Worm (Caenorhabditis elegans) whole organism, early embryonic: ENCODE measurements around the gene ZK1037.6.

ENCODE experiments used
- F13C5.2 ChIP-seq: sonication (generic microtip); optimal IDR thresholded peaks from 2 replicates; lab custom pipeline; 2017; ENCODE audit warnings: mild to moderate bottlenecking, missing genetic modification characterization, inconsistent platforms, missing compliant biosample characterization
- aly-1 ChIP-seq: sonication (generic microtip); optimal IDR thresholded peaks from 2 replicates; lab custom pipeline; 2016; ENCODE audit warnings: missing genetic modification characterization, missing compliant biosample characterization
- ama-1 ChIP-seq: fragments of 150-350 bp; optimal IDR thresholded peaks from 2 replicates; lab custom pipeline; 2014
- flt-1 ChIP-seq: fragments of 200-800 bp; sonication (Bioruptor generic); IDR thresholded peaks from 2 replicates; pipeline ENCODE4 v1.3.6; 2022; ENCODE audit warnings: missing genetic modification characterization, missing compliant biosample characterization
- hnd-1 ChIP-seq: sonication (generic microtip); optimal IDR thresholded peaks from 2 replicates; lab custom pipeline; 2016; ENCODE audit warnings: missing genetic modification characterization, missing compliant biosample characterization
- scrt-1 ChIP-seq: fragments of 200-800 bp; sonication (Bioruptor generic); IDR thresholded peaks from 2 replicates; pipeline ENCODE4 v1.3.6; 2022; ENCODE audit warnings: missing genetic modification characterization, missing compliant biosample characterization
- tbx-11 ChIP-seq: fragments of 200-800 bp; sonication (Bioruptor generic); IDR thresholded peaks from 2 replicates; pipeline ENCODE4 v1.3.6; 2022; ENCODE audit warnings: missing genetic modification characterization, missing compliant biosample characterization
- tbx-37 ChIP-seq: fragments of 200-800 bp; sonication (Bioruptor generic); conservative IDR thresholded peaks from 2 replicates; pipeline ENCODE4 v1.3.6; 2022; ENCODE audit warnings: missing genetic modification reagents, missing genetic modification characterization, missing compliant biosample characterization
- tra-4 ChIP-seq: sonication (generic microtip); optimal IDR thresholded peaks from 2 replicates; lab custom pipeline; 2017; ENCODE audit warnings: missing genetic modification characterization, missing compliant biosample characterization

DNA sequence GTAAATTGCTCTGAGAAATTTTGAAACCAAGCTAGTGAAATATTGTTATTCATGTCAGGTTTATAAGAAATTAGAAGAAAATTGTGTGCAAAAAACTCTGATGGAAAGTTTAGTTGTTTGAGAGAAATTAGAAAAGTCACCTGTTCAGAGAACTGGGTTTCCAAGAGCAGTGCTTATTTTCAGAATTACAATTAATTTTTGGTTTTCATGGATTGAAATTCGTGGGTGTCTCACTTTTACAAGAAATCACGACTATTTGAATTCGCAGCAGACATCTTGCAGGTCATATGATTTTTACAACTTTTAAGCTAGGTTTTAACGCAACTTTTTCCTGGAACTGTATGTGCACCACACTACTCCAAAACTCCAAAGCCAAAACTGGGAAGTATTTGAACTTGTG is 18.6 kb downstream of the ZK1037.6 start, which contains the start of gene srz-10:
- TF ChIP-seq tbx-37 (GFP tag; lab: Robert Waterston, UW) (no peak), aly-1 (tag; lab: Kevin White, UChicago) (no peak), flt-1 (GFP tag; lab: Robert Waterston, UW) (no peak), F13C5.2 (tag; lab: Kevin White, UChicago) (no peak), hnd-1 (tag; lab: Kevin White, UChicago) (no peak), tra-4 (tag; lab: Kevin White, UChicago) (no peak), tbx-11 (no peak), ama-1 (lab: Kevin White, UChicago) (no peak), scrt-1 (no peak)
